Worm (Caenorhabditis elegans): ENCODE measurements around the gene grd-11.
"Not testable (repeated sequence)": the region's sequence is repeated elsewhere in the genome, so short reads cannot be mapped to it uniquely, and the experiment has no call there.

DNA sequence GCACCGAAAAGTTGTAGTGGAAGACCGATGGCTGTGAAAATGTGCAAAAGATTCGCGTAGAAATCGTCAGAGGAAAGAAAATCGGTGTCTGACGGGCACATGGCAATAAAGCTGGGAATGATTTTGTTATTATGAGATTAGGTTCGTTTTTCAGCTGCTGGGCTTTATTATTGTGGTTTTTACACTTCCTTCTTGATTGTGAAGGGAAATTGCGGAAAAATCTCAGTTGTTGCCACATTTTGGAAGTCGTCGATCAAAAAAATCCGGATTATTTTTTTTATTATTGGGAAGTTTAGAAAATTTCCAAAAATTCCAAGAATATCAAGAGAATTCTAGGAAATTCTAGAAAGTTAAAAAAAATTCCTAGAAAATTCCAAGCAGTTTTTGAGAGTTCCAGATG is 12.6 kb downstream of the grd-11 start, which contains the start of gene srh-177:
- TF ChIP-seq dpl-1 (GFP tag; optimal IDR thresholded peaks at IDR 0.05); sptf-2 (GFP tag; optimal IDR thresholded peaks at IDR 0.05); T26A5.8 (tag; optimal IDR thresholded peaks at IDR 0.05); attf-6 (GFP tag; IDR thresholded peaks at IDR 0.05); hmg-20 (GFP tag; IDR thresholded peaks at IDR 0.05); atf-7 (tag; optimal IDR thresholded peaks at IDR 0.05); nhr-90 (tag; optimal IDR thresholded peaks at IDR 0.05); hsf-1 (GFP tag; IDR thresholded peaks at IDR 0.05); lsl-1 (GFP tag; optimal IDR thresholded peaks at IDR 0.05); lin-54 (GFP tag; optimal IDR thresholded peaks at IDR 0.05): not testable (repeated sequence)

All from whole organism, young adult.